Worm (Caenorhabditis elegans) whole organism, L3 larva: ENCODE data around the gene C27D8.4.

Source experiments
- ZK546.5 ChIP-seq: sonication (generic microtip); optimal IDR thresholded peaks from 2 replicates; lab custom pipeline; 2017; ENCODE audit warnings: missing biosample characterization, missing genetic modification characterization
- ama-1 ChIP-seq: fragments of 150-350 bp; optimal IDR thresholded peaks from 2 replicates; lab custom pipeline; 2018
- ceh-82 ChIP-seq: fragments of 150-350 bp; optimal IDR thresholded peaks from 2 replicates; lab custom pipeline; 2014; ENCODE audit warnings: missing biosample characterization, missing genetic modification characterization
- daf-12 ChIP-seq: fragments of 150-350 bp; optimal IDR thresholded peaks from 2 replicates; lab custom pipeline; 2014; ENCODE audit warnings: missing biosample characterization, missing genetic modification reagents, missing genetic modification characterization
- egl-27 ChIP-seq: sonication (generic microtip); optimal IDR thresholded peaks from 4 replicates; lab custom pipeline; 2017; ENCODE audit warnings: missing biosample characterization, missing genetic modification reagents, missing genetic modification characterization
- elt-1 ChIP-seq: fragments of 150-350 bp; optimal IDR thresholded peaks from 2 replicates; lab custom pipeline; 2014; ENCODE audit warnings: missing biosample characterization, missing genetic modification characterization
- elt-2 ChIP-seq: sonication (generic microtip); optimal IDR thresholded peaks from 2 replicates; lab custom pipeline; 2016; ENCODE audit warnings: missing genetic modification reagents, mild to moderate bottlenecking, missing genetic modification characterization, missing compliant biosample characterization
- elt-3 ChIP-seq, 3 experiments: fragments of 150-350 bp in 1 of 3; sonication (generic microtip) in 2 of 3; optimal IDR thresholded peaks; 2 replicates in 2 of 3; 4 replicates in 1 of 3; lab custom pipeline; 2014 to 2017; ENCODE audit warnings: missing biosample characterization in 3 of 3, missing genetic modification characterization in 3 of 3
- eor-1 ChIP-seq, 2 experiments: fragments of 150-350 bp; optimal IDR thresholded peaks; 2 replicates each; lab custom pipeline; 2014 to 2018; ENCODE audit warnings: missing biosample characterization in 2 of 2, missing genetic modification characterization in 2 of 2
- fkh-2 ChIP-seq: fragments of 150-350 bp; optimal IDR thresholded peaks from 2 replicates; lab custom pipeline; 2014; ENCODE audit warnings: missing biosample characterization, missing genetic modification reagents, missing genetic modification characterization
- fos-1 ChIP-seq: fragments of 150-350 bp; optimal IDR thresholded peaks from 2 replicates; lab custom pipeline; 2014; ENCODE audit warnings: missing biosample characterization, missing genetic modification characterization
- jun-1 ChIP-seq: fragments of 150-350 bp; optimal IDR thresholded peaks from 2 replicates; lab custom pipeline; 2014; ENCODE audit warnings: missing biosample characterization, missing genetic modification reagents, missing genetic modification characterization
- lin-15B ChIP-seq: fragments of 150-350 bp; optimal IDR thresholded peaks from 2 replicates; lab custom pipeline; 2014; ENCODE audit warnings: missing biosample characterization, missing genetic modification characterization
- lin-39 ChIP-seq: fragments of 150-350 bp; optimal IDR thresholded peaks from 2 replicates; lab custom pipeline; 2018; ENCODE audit warnings: missing biosample characterization, missing genetic modification reagents, missing genetic modification characterization
- lsy-12 ChIP-seq: sonication (generic microtip); optimal IDR thresholded peaks from 2 replicates; lab custom pipeline; 2016; ENCODE audit warnings: mild to moderate bottlenecking, missing genetic modification characterization, missing compliant biosample characterization
- mdl-1 ChIP-seq: fragments of 150-350 bp; optimal IDR thresholded peaks from 2 replicates; lab custom pipeline; 2014; ENCODE audit warnings: missing biosample characterization, missing genetic modification characterization
- nhr-23 ChIP-seq: fragments of 150-350 bp; optimal IDR thresholded peaks from 2 replicates; lab custom pipeline; 2014; ENCODE audit warnings: missing biosample characterization, missing genetic modification reagents, missing genetic modification characterization
- nhr-237 ChIP-seq: fragments of 150-350 bp; optimal IDR thresholded peaks from 2 replicates; lab custom pipeline; 2014; ENCODE audit warnings: missing biosample characterization, missing genetic modification characterization
- nhr-25 ChIP-seq: sonication (generic microtip); optimal IDR thresholded peaks from 2 replicates; lab custom pipeline; 2017; ENCODE audit warnings: missing biosample characterization, missing genetic modification characterization
- nhr-28 ChIP-seq: fragments of 150-350 bp; optimal IDR thresholded peaks from 2 replicates; lab custom pipeline; 2014; ENCODE audit warnings: missing biosample characterization, missing genetic modification characterization
- nhr-77 ChIP-seq: fragments of 150-350 bp; optimal IDR thresholded peaks from 2 replicates; lab custom pipeline; 2014; ENCODE audit warnings: missing biosample characterization, missing genetic modification characterization
- pha-4 ChIP-seq: fragments of 150-350 bp; optimal IDR thresholded peaks from 2 replicates; lab custom pipeline; 2014; ENCODE audit warnings: missing biosample characterization, missing genetic modification reagents, missing genetic modification characterization
- pqm-1 ChIP-seq: fragments of 150-350 bp; optimal IDR thresholded peaks from 2 replicates; lab custom pipeline; 2017; ENCODE audit warnings: missing biosample characterization, missing genetic modification characterization, inconsistent platforms
- sea-2 ChIP-seq: fragments of 150-350 bp; sonication (generic microtip); optimal IDR thresholded peaks from 4 replicates; lab custom pipeline; 2014; ENCODE audit warnings: missing biosample characterization, missing genetic modification reagents, missing genetic modification characterization
- skn-1 ChIP-seq: fragments of 150-350 bp; optimal IDR thresholded peaks from 2 replicates; lab custom pipeline; 2014; ENCODE audit warnings: missing biosample characterization, missing genetic modification characterization
- snpc-4 ChIP-seq: fragments of 150-350 bp; optimal IDR thresholded peaks from 2 replicates; lab custom pipeline; 2014; ENCODE audit warnings: missing biosample characterization, missing genetic modification characterization
- tbx-2 ChIP-seq: sonication (generic microtip); optimal IDR thresholded peaks from 2 replicates; lab custom pipeline; 2016; ENCODE audit warnings: mild to moderate bottlenecking, missing genetic modification characterization, missing compliant biosample characterization
- unc-39 ChIP-seq: sonication (generic microtip); optimal IDR thresholded peaks from 4 replicates; lab custom pipeline; 2017; ENCODE audit warnings: missing biosample characterization, missing genetic modification characterization
- unc-62 ChIP-seq: fragments of 150-350 bp; sonication (generic microtip); optimal IDR thresholded peaks from 4 replicates; lab custom pipeline; 2014; ENCODE audit warnings: missing biosample characterization, missing genetic modification reagents, missing genetic modification characterization
- ztf-11 ChIP-seq: fragments of 150-350 bp; optimal IDR thresholded peaks from 2 replicates; lab custom pipeline; 2014; ENCODE audit warnings: missing biosample characterization, missing genetic modification characterization

The C27D8.4 gene

DNA sequence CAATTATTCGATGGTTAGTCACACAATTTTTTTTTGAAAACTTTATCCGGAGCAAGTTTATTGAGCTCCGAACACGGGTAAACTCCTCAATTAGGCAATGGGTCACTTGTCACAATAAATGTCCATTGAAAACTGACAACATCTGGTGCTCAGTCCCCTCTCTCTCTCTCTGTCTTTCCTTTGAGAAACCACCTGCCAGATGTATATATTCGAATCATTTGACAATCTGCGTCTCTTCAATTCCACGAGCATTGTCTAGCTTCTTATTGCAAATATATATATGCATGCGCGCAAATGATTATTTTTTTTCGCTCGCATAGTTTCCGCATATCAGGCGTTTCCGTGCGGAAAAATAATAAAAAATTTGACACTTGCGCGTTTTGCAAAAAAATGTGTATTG, 18.1 kb upstream of the C27D8.4 start:
- TF ChIP-seq lsy-12 (tag; lab: Kevin White, UChicago) = no peak
- no peak for TF ChIP-seq nhr-28 (tag; lab: Kevin White, UChicago)
- TF ChIP-seq egl-27 (tag; lab: Kevin White, UChicago) = no peak
- no peak for TF ChIP-seq unc-39 (tag; lab: Kevin White, UChicago)
- TF ChIP-seq elt-3 (tag; optimal IDR thresholded peaks at IDR 0.05; lab: Kevin White, UChicago) = no peak
- no peak for TF ChIP-seq ama-1 (lab: Kevin White, UChicago)
- TF ChIP-seq pqm-1 (tag; lab: Kevin White, UChicago) = no peak
- no peak for TF ChIP-seq snpc-4 (tag; lab: Kevin White, UChicago)
- TF ChIP-seq nhr-25 (tag; lab: Kevin White, UChicago) = no peak

DNA sequence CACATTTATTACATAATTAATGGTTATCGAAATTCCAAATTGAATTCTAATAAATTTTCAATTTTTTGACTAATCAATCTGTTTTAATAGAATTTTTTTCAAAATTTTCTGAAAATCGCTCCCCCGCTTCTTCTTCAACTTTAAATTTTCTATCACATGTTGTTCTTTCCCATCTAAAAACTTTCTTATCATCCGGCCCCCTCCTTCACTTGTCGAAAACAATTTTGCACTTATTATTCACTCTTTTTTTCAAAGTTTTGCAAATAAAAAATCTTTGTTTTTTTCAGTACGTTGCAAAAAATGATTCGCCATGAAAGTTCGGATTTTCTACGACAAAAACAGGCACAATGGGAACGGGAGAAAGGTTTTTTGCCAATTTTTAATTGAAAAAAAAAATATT, 15.5 kb upstream of the C27D8.4 start, which contains the start of gene T23B5.3:
Gene T23B5.3 (plus strand): TSS at position 301 of the 400 bp plus-strand sequence.
- TF ChIP-seq ztf-11 = no peak
- TF ChIP-seq pha-4 (tag; lab: Kevin White, UChicago) = no peak
- no peak for TF ChIP-seq lin-15B (tag; lab: Kevin White, UChicago)
- no peak for TF ChIP-seq lsy-12 (tag; lab: Kevin White, UChicago)
- TF ChIP-seq tbx-2 (tag; lab: Kevin White, UChicago) = no peak
- no peak for TF ChIP-seq eor-1 (tag; optimal IDR thresholded peaks at IDR 0.05; lab: Kevin White, UChicago)
- no peak for TF ChIP-seq unc-62
- TF ChIP-seq fkh-2 = no peak
- TF ChIP-seq nhr-25 (tag; lab: Kevin White, UChicago) = no peak
- TF ChIP-seq unc-39 (tag; lab: Kevin White, UChicago) = no peak
- TF ChIP-seq nhr-23 (tag; lab: Kevin White, UChicago) = no peak
- no peak for TF ChIP-seq nhr-237 (tag; lab: Kevin White, UChicago)
- TF ChIP-seq elt-1 (tag; lab: Kevin White, UChicago) = no peak
- no peak for TF ChIP-seq fos-1 (tag; lab: Kevin White, UChicago)
- TF ChIP-seq sea-2 (GFP tag; lab: Kevin White, UChicago) = no peak
- no peak for TF ChIP-seq ceh-82 (tag; lab: Kevin White, UChicago)
- no peak for TF ChIP-seq mdl-1

DNA sequence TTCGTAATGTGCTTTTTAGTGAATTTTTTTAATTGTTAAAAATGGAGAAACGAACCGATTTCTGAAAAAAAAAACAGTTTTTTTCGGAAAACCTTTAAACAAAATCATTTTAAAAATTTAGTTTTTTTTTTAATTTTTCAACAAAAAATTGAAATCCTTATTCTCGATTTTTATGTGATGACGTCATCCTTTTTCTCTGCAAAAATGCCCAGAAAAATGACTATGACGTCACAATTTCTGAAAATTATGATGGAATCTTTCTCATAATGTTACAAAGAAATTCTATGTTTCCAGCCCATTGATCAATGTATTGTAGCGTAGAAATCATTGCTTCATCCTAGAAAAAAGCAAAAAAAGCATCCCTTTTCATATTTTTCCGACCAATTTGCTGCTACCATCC, 14.6 kb upstream of the C27D8.4 start:
- no peak for TF ChIP-seq nhr-23 (tag; lab: Kevin White, UChicago)
- no peak for TF ChIP-seq jun-1 (tag; lab: Kevin White, UChicago)
- no peak for TF ChIP-seq unc-62
- TF ChIP-seq daf-12 (tag; lab: Kevin White, UChicago) = no peak

DNA sequence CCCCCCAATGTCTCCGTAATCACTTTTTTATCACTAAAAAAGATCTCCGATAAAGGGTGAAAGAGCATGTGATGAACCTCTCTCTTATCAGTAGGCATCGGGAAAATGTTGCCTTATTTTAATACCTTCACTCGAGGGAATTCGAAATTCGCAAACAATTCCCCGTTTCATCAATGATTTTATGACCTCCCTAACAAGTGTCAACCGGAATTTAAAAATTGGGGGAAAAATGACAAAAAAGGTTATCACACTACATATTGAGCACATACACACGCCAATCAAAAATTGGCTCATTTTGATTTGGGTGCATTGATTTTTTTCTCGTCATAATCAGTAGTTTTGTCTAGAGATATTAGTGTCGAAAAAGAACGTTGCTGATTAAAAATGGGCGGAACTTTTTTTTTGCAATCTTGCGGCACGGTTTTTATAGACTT, 14.2 kb upstream of the C27D8.4 start:
- no peak for TF ChIP-seq skn-1 (tag; lab: Kevin White, UChicago)
- TF ChIP-seq pha-4 (tag; lab: Kevin White, UChicago) = peak; percentile 34
- TF ChIP-seq pqm-1 (tag; lab: Kevin White, UChicago) = peak; percentile 91
- TF ChIP-seq lsy-12 (tag; lab: Kevin White, UChicago) = no peak
- TF ChIP-seq elt-2 (tag; lab: Kevin White, UChicago) = peak; percentile 99
- TF ChIP-seq jun-1 (tag; lab: Kevin White, UChicago) = peak; percentile 53

DNA sequence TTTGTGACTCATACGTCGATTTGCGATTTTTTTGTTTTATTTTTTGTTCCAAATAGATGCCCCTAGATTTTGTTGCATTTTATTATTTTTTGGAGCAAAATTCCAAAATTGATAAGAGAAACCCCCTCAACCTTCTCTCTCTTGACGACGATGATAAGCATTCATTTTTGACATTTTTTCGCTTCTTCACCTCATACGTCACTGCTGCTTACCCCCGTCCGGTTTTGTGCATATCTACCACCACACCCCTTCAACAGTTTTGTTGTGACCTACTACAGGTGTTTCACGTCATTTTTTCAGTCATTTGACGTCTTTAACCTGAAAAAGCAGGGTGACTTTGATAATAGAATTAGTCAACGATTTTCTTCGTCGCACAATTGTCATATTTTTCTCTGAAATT, 5.0 kb upstream of the C27D8.4 start:
- TF ChIP-seq jun-1 (tag; lab: Kevin White, UChicago) (peak; percentile 18), pqm-1 (tag; lab: Kevin White, UChicago) (peak; percentile 75), elt-2 (tag; lab: Kevin White, UChicago) (peak; percentile 90), nhr-77 (tag; lab: Kevin White, UChicago) (no peak)

DNA sequence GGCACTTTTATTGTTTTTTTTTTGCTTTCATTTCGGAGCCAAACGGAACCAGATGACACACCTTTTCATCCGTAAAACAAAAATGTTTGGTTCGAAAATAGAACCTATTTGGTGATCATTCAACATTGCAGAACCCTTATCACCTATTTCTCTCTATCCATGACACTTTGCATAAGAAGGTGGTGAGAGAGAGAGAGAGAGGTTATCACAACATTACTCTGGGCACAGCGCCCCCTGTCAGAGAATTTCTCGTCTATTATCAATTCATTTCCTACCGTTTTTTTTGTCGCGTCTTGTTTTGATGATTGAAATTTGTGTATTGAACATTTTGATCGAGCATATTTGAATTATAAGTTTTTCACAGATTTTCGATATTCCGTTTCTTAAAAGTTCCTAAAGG, 3.7 kb upstream of the C27D8.4 start:
- TF ChIP-seq elt-3 (tag; optimal IDR thresholded peaks at IDR 0.05; lab: Kevin White, UChicago) (no peak), elt-2 (tag; lab: Kevin White, UChicago) (peak; percentile 80)

DNA sequence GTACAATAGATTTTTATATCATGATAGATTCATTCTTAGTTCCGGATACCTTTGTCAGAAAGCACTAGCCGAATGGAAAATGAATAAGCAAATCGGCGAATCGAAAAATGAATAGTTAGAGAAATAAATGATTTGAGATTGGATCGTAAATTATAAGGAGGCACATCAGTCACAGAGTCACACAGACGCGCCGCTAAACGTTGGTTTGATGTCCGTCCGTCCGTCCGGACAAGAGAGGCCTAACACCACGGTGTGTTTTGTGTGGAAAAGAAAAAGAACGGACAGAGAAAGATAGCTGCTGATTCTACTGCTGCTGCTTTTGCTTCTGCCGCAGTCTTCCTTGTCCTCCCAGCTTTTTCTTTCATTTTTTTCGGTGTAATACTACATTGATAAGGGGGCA, 3.0 kb upstream of the C27D8.4 start:
- no peak for TF ChIP-seq nhr-28 (tag; lab: Kevin White, UChicago)
- TF ChIP-seq ZK546.5 (tag; lab: Kevin White, UChicago) = no peak
- TF ChIP-seq skn-1 (tag; lab: Kevin White, UChicago) = no peak
- TF ChIP-seq fkh-2 = no peak
- no peak for TF ChIP-seq eor-1 (tag; optimal IDR thresholded peaks at IDR 0.05; lab: Kevin White, UChicago)
- no peak for TF ChIP-seq lin-39 (tag; lab: Kevin White, UChicago)
- TF ChIP-seq lsy-12 (tag; lab: Kevin White, UChicago) = no peak
- no peak for TF ChIP-seq unc-39 (tag; lab: Kevin White, UChicago)
